Worm (Caenorhabditis elegans): Measurements from ENCODE around the gene dars-2.

DNA sequence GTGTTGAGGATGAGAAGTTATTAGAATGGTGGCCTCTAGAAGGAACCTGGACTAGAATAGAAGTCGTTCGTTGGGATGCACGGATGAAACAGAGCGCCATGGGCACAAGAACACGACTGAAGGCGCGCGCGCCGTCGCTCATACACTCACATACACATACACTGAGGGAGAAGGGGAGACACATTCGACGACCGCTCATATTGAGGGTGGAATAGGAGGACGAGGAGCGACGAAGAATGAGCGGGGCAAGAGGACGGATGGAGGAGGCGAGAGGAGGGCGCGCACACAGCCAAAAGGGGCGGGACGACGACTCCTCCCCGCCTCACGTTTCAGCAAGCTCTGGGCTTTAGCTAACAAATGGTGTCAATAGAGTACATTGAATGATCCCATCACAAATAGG lies 9.8 kb upstream of the dars-2 start:
- TF ChIP-seq tra-4 (tag; optimal IDR thresholded peaks at IDR 0.05), result no peak
- no peak for TF ChIP-seq F13C5.2 (tag; optimal IDR thresholded peaks at IDR 0.05)
- TF ChIP-seq pes-1 (GFP tag; IDR thresholded peaks at IDR 0.05), result no peak
- peak; percentile 62 for TF ChIP-seq hmg-4 (GFP tag; optimal IDR thresholded peaks at IDR 0.05)
- no peak for TF ChIP-seq sea-1 (GFP tag; conservative IDR thresholded peaks at IDR 0.05)
- no peak for TF ChIP-seq ama-1 (optimal IDR thresholded peaks at IDR 0.05)
- TF ChIP-seq ceh-36 (tag; optimal IDR thresholded peaks at IDR 0.05), result no peak
- no peak for TF ChIP-seq tbx-11 (GFP tag; IDR thresholded peaks at IDR 0.05)
- TF ChIP-seq scrt-1 (GFP tag; IDR thresholded peaks at IDR 0.05), result peak; percentile 54; the same call in 1 of the 2 replicates
- TF ChIP-seq ets-7 (tag; optimal IDR thresholded peaks at IDR 0.05), result no peak
